Fruit fly (Drosophila melanogaster) whole organism, embryonic: ENCODE results near the gene Gld2.

Source experiments
- Adf1 ChIP-seq: fragments of 200-800 bp; sonication (Bioruptor generic); IDR thresholded peaks from 2 replicates; pipeline ENCODE4 v1.3.6; 2022; ENCODE audit warnings: missing biosample characterization, missing genetic modification characterization
- Atf3 ChIP-seq: fragments of 200-800 bp; sonication (Bioruptor generic); optimal IDR thresholded peaks from 3 replicates; lab custom pipeline; 2016; ENCODE audit warnings: missing biosample characterization, missing genetic modification characterization
- Atf6 ChIP-seq: fragments of 200-800 bp; sonication (Bioruptor generic); IDR thresholded peaks from 2 replicates; pipeline ENCODE4 v1.3.6; 2022; ENCODE audit warnings: missing biosample characterization, missing genetic modification characterization
- Bdp1 ChIP-seq: fragments of 200-800 bp; sonication (Bioruptor generic); optimal IDR thresholded peaks from 3 replicates; lab custom pipeline; 2016; ENCODE audit warnings: missing biosample characterization, missing genetic modification characterization
- CG10267 ChIP-seq: fragments of 200-800 bp; sonication (Bioruptor generic); optimal IDR thresholded peaks from 2 replicates; lab custom pipeline; 2018; ENCODE audit warnings: missing biosample characterization, mild to moderate bottlenecking, missing genetic modification characterization, moderate library complexity
- CG10274 ChIP-seq: fragments of 200-800 bp; sonication (Bioruptor generic); optimal IDR thresholded peaks from 3 replicates; lab custom pipeline; 2017; ENCODE audit warnings: missing biosample characterization, mild to moderate bottlenecking, missing genetic modification characterization
- CG11247 ChIP-seq: fragments of 200-800 bp; sonication (Bioruptor generic); IDR thresholded peaks from 2 replicates; pipeline ENCODE4 v1.3.6; 2022; ENCODE audit warnings: missing biosample characterization, missing genetic modification characterization
- CG11504 ChIP-seq: fragments of 200-800 bp; sonication (Bioruptor generic); optimal IDR thresholded peaks from 3 replicates; lab custom pipeline; 2019; ENCODE audit warnings: missing biosample characterization, mild to moderate bottlenecking, missing genetic modification characterization, moderate library complexity
- CG12769 ChIP-seq: fragments of 200-800 bp; sonication (Bioruptor generic); optimal IDR thresholded peaks from 2 replicates; lab custom pipeline; 2019; ENCODE audit warnings: missing biosample characterization, mild to moderate bottlenecking, missing genetic modification characterization, moderate library complexity
- CG13894 ChIP-seq: fragments of 200-800 bp; sonication (Bioruptor generic); optimal IDR thresholded peaks from 3 replicates; lab custom pipeline; 2018; ENCODE audit warnings: missing biosample characterization, mild to moderate bottlenecking, missing genetic modification characterization, moderate library complexity
- CG15479 ChIP-seq: fragments of 200-800 bp; sonication (Bioruptor generic); optimal IDR thresholded peaks from 3 replicates; lab custom pipeline; 2019; ENCODE audit warnings: missing biosample characterization, mild to moderate bottlenecking, missing genetic modification characterization, moderate library complexity
- CG16813 ChIP-seq: fragments of 200-800 bp; sonication (Bioruptor generic); IDR thresholded peaks from 3 replicates; pipeline ENCODE4 v1.3.6; 2022; ENCODE audit warnings: missing biosample characterization, missing genetic modification characterization; ENCODE audit not compliant: partially characterized antibody
- CG2678 ChIP-seq: fragments of 200-800 bp; sonication (Bioruptor generic); optimal IDR thresholded peaks from 3 replicates; lab custom pipeline; 2019; ENCODE audit warnings: missing biosample characterization, mild to moderate bottlenecking, missing genetic modification characterization, moderate library complexity
- CG30020 ChIP-seq: fragments of 200-800 bp; optimal IDR thresholded peaks from 2 replicates; lab custom pipeline; 2019; ENCODE audit warnings: missing biosample characterization, mild to moderate bottlenecking, missing genetic modification characterization, moderate library complexity
- CG33213 ChIP-seq: fragments of 200-800 bp; sonication (Bioruptor generic); optimal IDR thresholded peaks from 3 replicates; lab custom pipeline; 2016; ENCODE audit warnings: missing biosample characterization, missing genetic modification characterization
- CG4282 ChIP-seq: fragments of 200-800 bp; sonication (Bioruptor generic); optimal IDR thresholded peaks from 2 replicates; lab custom pipeline; 2016; ENCODE audit warnings: missing biosample characterization, missing genetic modification characterization
- CG6272 ChIP-seq: fragments of 200-800 bp; sonication (Bioruptor generic); IDR thresholded peaks from 2 replicates; pipeline ENCODE4 v1.3.6; 2022; ENCODE audit warnings: missing biosample characterization, missing genetic modification characterization
- CG6813 ChIP-seq: fragments of 200-800 bp; sonication (Bioruptor generic); optimal IDR thresholded peaks from 2 replicates; lab custom pipeline; 2017; ENCODE audit warnings: missing biosample characterization, missing genetic modification characterization, mild to moderate bottlenecking, moderate library complexity, missing genetic modification reagents
- CG7839 ChIP-seq: fragments of 200-800 bp; sonication (Bioruptor generic); optimal IDR thresholded peaks from 3 replicates; lab custom pipeline; 2018; ENCODE audit warnings: missing biosample characterization, mild to moderate bottlenecking, missing genetic modification characterization, moderate library complexity
- CG7987 ChIP-seq: fragments of 200-800 bp; sonication (Bioruptor generic); optimal IDR thresholded peaks from 2 replicates; lab custom pipeline; 2018; ENCODE audit warnings: missing biosample characterization, mild to moderate bottlenecking, missing genetic modification characterization, moderate library complexity
- CG8290 ChIP-seq, 3 experiments: fragments of 200-800 bp; sonication (Bioruptor generic); optimal IDR thresholded peaks; 2 replicates each; lab custom pipeline; 2016 to 2019; ENCODE audit warnings: missing biosample characterization in 3 of 3, missing genetic modification characterization in 3 of 3, mild to moderate bottlenecking in 2 of 3, moderate library complexity in 1 of 3
- D19A ChIP-seq: fragments of 200-800 bp; optimal IDR thresholded peaks from 3 replicates; lab custom pipeline; 2019; ENCODE audit warnings: missing biosample characterization, mild to moderate bottlenecking, missing genetic modification characterization, moderate library complexity
- Dek ChIP-seq: fragments of 200-800 bp; sonication (Bioruptor generic); optimal IDR thresholded peaks from 3 replicates; lab custom pipeline; 2019; ENCODE audit warnings: missing biosample characterization, mild to moderate bottlenecking, missing genetic modification characterization, moderate library complexity
- Doc3 ChIP-seq: fragments of 200-800 bp; sonication (Bioruptor generic); IDR thresholded peaks from 3 replicates; pipeline ENCODE4 v1.3.6; 2022; ENCODE audit warnings: missing biosample characterization, missing genetic modification characterization; ENCODE audit not compliant: partially characterized antibody
- HLH4C ChIP-seq: fragments of 200-800 bp; sonication (Bioruptor generic); IDR thresholded peaks from 3 replicates; pipeline ENCODE4 v1.3.6; 2022; ENCODE audit warnings: missing biosample characterization, missing genetic modification characterization; ENCODE audit not compliant: partially characterized antibody
- Hey ChIP-seq: fragments of 200-800 bp; sonication (Bioruptor generic); optimal IDR thresholded peaks from 3 replicates; lab custom pipeline; 2018; ENCODE audit warnings: missing biosample characterization, mild to moderate bottlenecking, missing genetic modification characterization
- Hsf ChIP-seq: fragments of 200-800 bp; sonication (Bioruptor generic); optimal IDR thresholded peaks from 3 replicates; lab custom pipeline; 2016; ENCODE audit warnings: missing biosample characterization, missing genetic modification characterization
- Nf-YA ChIP-seq: fragments of 200-800 bp; sonication (Bioruptor generic); IDR thresholded peaks from 2 replicates; pipeline ENCODE4 v1.3.6; 2022; ENCODE audit warnings: missing biosample characterization, missing genetic modification characterization
- NfI ChIP-seq: fragments of 200-800 bp; sonication (Bioruptor generic); optimal IDR thresholded peaks from 3 replicates; lab custom pipeline; 2018; ENCODE audit warnings: missing biosample characterization, mild to moderate bottlenecking, missing genetic modification characterization, moderate library complexity
- Rx ChIP-seq: fragments of 200-800 bp; sonication (Bioruptor generic); IDR thresholded peaks from 2 replicates; pipeline ENCODE4 v1.3.6; 2022; ENCODE audit warnings: missing biosample characterization, missing genetic modification characterization
- Sin3A ChIP-seq: fragments of >200 bp; optimal IDR thresholded peaks from 2 replicates; lab custom pipeline; 2018
- Spps ChIP-seq: fragments of 200-800 bp; sonication (Bioruptor generic); optimal IDR thresholded peaks from 2 replicates; lab custom pipeline; 2018; ENCODE audit warnings: missing biosample characterization, mild to moderate bottlenecking, missing genetic modification characterization
- Tbp ChIP-seq: fragments of >200 bp; optimal IDR thresholded peaks from 2 replicates; lab custom pipeline; 2018; ENCODE audit warnings: missing biosample characterization, missing genetic modification characterization
- ash1 ChIP-seq: fragments of 200-800 bp; sonication (Bioruptor generic); optimal IDR thresholded peaks from 2 replicates; lab custom pipeline; 2018; ENCODE audit warnings: missing biosample characterization, mild to moderate bottlenecking, missing genetic modification characterization
- bcd ChIP-seq: fragments of 200-800 bp; sonication (Bioruptor generic); optimal IDR thresholded peaks from 2 replicates; lab custom pipeline; 2017; ENCODE audit warnings: missing biosample characterization, mild to moderate bottlenecking, missing genetic modification characterization
- bsh ChIP-seq, 2 experiments: fragments of 200-800 bp; sonication (Bioruptor generic); optimal IDR thresholded peaks; 2 replicates each; lab custom pipeline; 2017 to 2018; ENCODE audit warnings: mild to moderate bottlenecking in 2 of 2, missing biosample characterization in 2 of 2, missing genetic modification characterization in 2 of 2, moderate library complexity in 1 of 2
- ci ChIP-seq: fragments of 200-800 bp; sonication (Bioruptor generic); IDR thresholded peaks from 3 replicates; pipeline ENCODE4 v1.3.6; 2022; ENCODE audit warnings: missing biosample characterization, missing genetic modification characterization
- dati ChIP-seq: fragments of 200-800 bp; sonication (Bioruptor generic); IDR thresholded peaks from 2 replicates; pipeline ENCODE4 v1.3.6; 2022; ENCODE audit warnings: missing biosample characterization, missing genetic modification characterization
- dmrt99B ChIP-seq: fragments of 200-800 bp; sonication (Bioruptor generic); optimal IDR thresholded peaks from 2 replicates; lab custom pipeline; 2018; ENCODE audit warnings: missing biosample characterization, mild to moderate bottlenecking, missing genetic modification characterization, moderate library complexity
- dysf ChIP-seq: fragments of 200-800 bp; sonication (Bioruptor generic); IDR thresholded peaks from 3 replicates; pipeline ENCODE4 v1.3.6; 2022; ENCODE audit warnings: missing biosample characterization, missing genetic modification characterization
- eve ChIP-seq, 2 experiments: fragments of >200 bp; optimal IDR thresholded peaks; 2 replicates each; lab custom pipeline; 2017; ENCODE audit warnings: missing biosample characterization in 2 of 2, missing genetic modification characterization in 2 of 2
- kay ChIP-seq: fragments of 200-800 bp; sonication (Bioruptor generic); optimal IDR thresholded peaks from 2 replicates; lab custom pipeline; 2016; ENCODE audit warnings: missing biosample characterization, missing genetic modification characterization
- lmd ChIP-seq: fragments of 200-800 bp; sonication (Bioruptor generic); IDR thresholded peaks from 2 replicates; pipeline ENCODE4 v1.3.6; 2022; ENCODE audit warnings: missing biosample characterization, missing genetic modification characterization
- nom ChIP-seq: fragments of 200-800 bp; sonication (Bioruptor generic); optimal IDR thresholded peaks from 2 replicates; lab custom pipeline; 2017; ENCODE audit warnings: missing biosample characterization, missing genetic modification characterization, mild to moderate bottlenecking, moderate library complexity, missing genetic modification reagents
- sisA ChIP-seq: fragments of 200-800 bp; sonication (Bioruptor generic); IDR thresholded peaks from 2 replicates; pipeline ENCODE4 v1.3.6; 2022; ENCODE audit warnings: missing biosample characterization, missing genetic modification characterization
- slbo ChIP-seq: fragments of 200-800 bp; sonication (Bioruptor generic); IDR thresholded peaks from 2 replicates; pipeline ENCODE4 v1.3.6; 2022; ENCODE audit warnings: missing biosample characterization, missing genetic modification characterization
- sqz ChIP-seq: fragments of 200-800 bp; sonication (Bioruptor generic); optimal IDR thresholded peaks from 3 replicates; lab custom pipeline; 2018; ENCODE audit warnings: missing biosample characterization, mild to moderate bottlenecking, missing genetic modification characterization
- toy ChIP-seq: fragments of 200-800 bp; sonication (Bioruptor generic); IDR thresholded peaks from 2 replicates; pipeline ENCODE4 v1.3.6; 2022; ENCODE audit warnings: missing biosample characterization, missing genetic modification characterization
- trem ChIP-seq: fragments of 200-800 bp; optimal IDR thresholded peaks from 3 replicates; lab custom pipeline; 2019; ENCODE audit warnings: missing biosample characterization, mild to moderate bottlenecking, missing genetic modification characterization, moderate library complexity
- trh ChIP-seq: fragments of 200-800 bp; sonication (Bioruptor generic); optimal IDR thresholded peaks from 2 replicates; lab custom pipeline; 2016; ENCODE audit warnings: missing biosample characterization, missing genetic modification characterization

Gld2 gene

dm6 chr3R:22236761-22237160, 25.1 kb downstream of the Gld2 start (continued):
- peak; percentile 28 for TF ChIP-seq Hsf (GFP tag; lab: Kevin White, UChicago)
- TF ChIP-seq Atf3 (GFP tag; lab: Kevin White, UChicago), result no peak
- TF ChIP-seq CG11504 (tag; lab: Kevin White, UChicago), result peak; percentile 75
- peak; percentile 63 for TF ChIP-seq sqz (GFP tag; lab: Kevin White, UChicago)
- TF ChIP-seq Hey (tag; lab: Kevin White, UChicago), result peak; percentile 71
- TF ChIP-seq Bdp1, result no peak
- TF ChIP-seq sisA (GFP tag; lab: Robert Waterston, UW), result peak; percentile 48; the same call in 1 of the 2 replicates
- TF ChIP-seq bsh (GFP tag; optimal IDR thresholded peaks at IDR 0.05; lab: Kevin White, UChicago), result peak in 1 of 2 experiments; percentile 70
- no peak for TF ChIP-seq Adf1
- no peak for TF ChIP-seq CG30020 (tag; lab: Kevin White, UChicago)
- TF ChIP-seq nom (GFP tag; lab: Kevin White, UChicago), result no peak
- peak; percentile 53 for TF ChIP-seq CG6813
- TF ChIP-seq CG33213 (GFP tag; lab: Kevin White, UChicago), result peak; percentile 10
- TF ChIP-seq CG13894, result peak; percentile 43
- peak; percentile 53; the same call in 2 of the 3 replicates for TF ChIP-seq ci (GFP tag; lab: Robert Waterston, UW)
- no peak for TF ChIP-seq ash1 (GFP tag; lab: Kevin White, UChicago)
- TF ChIP-seq CG12769 (tag; lab: Kevin White, UChicago), result peak; percentile 41
- peak; percentile 51 for TF ChIP-seq CG10267 (tag; lab: Kevin White, UChicago)
- peak; percentile 24 for TF ChIP-seq kay
- peak; percentile 65 for TF ChIP-seq D19A (tag; lab: Kevin White, UChicago)
- no peak for TF ChIP-seq CG4282 (GFP tag; lab: Kevin White, UChicago)
- 0 out of 2 replicates have a peak, but pooled peaks have one; percentile 20 for TF ChIP-seq CG6272 (GFP tag; lab: Robert Waterston, UW)
- TF ChIP-seq CG10274 (GFP tag; lab: Kevin White, UChicago), result no peak
- TF ChIP-seq lmd, result peak; percentile 47
- TF ChIP-seq CG16813 (GFP tag; lab: Robert Waterston, UW), result no peak
- TF ChIP-seq CG8290 (GFP tag; optimal IDR thresholded peaks at IDR 0.05; lab: Kevin White, UChicago), result no peak
- TF ChIP-seq CG8290 (tag; optimal IDR thresholded peaks at IDR 0.05; lab: Kevin White, UChicago), result peak in 1 of 2 experiments; percentile 25
- TF ChIP-seq dmrt99B (tag; lab: Kevin White, UChicago), result peak; percentile 75
- TF ChIP-seq Sin3A (lab: Kevin White, UChicago), result no peak
- TF ChIP-seq CG15479 (GFP tag; lab: Kevin White, UChicago), result no peak
- peak; percentile 52 for TF ChIP-seq slbo (GFP tag; lab: Robert Waterston, UW)
- TF ChIP-seq Spps (tag; lab: Kevin White, UChicago), result no peak
- peak; percentile 64 for TF ChIP-seq CG7839 (tag; lab: Kevin White, UChicago)
- peak; percentile 21; the same call in 1 of the 3 replicates for TF ChIP-seq dysf
- TF ChIP-seq Atf6 (GFP tag; lab: Robert Waterston, UW), result peak; percentile 54
- no peak for TF ChIP-seq Tbp (GFP tag; lab: Kevin White, UChicago)
- no peak for TF ChIP-seq trh
- no peak for TF ChIP-seq CG7987 (GFP tag; lab: Kevin White, UChicago)
- TF ChIP-seq Dek, result peak; percentile 43
- peak; percentile 42 for TF ChIP-seq bcd
- no peak for TF ChIP-seq CG11247
- no peak for TF ChIP-seq HLH4C (GFP tag; lab: Robert Waterston, UW)
- TF ChIP-seq CG2678 (tag; lab: Kevin White, UChicago), result peak; percentile 77
- peak in 1 of 2 experiments; percentile 71 for TF ChIP-seq eve (GFP tag; optimal IDR thresholded peaks at IDR 0.05; lab: Kevin White, UChicago)
- no peak for TF ChIP-seq Doc3 (GFP tag; lab: Robert Waterston, UW)
- TF ChIP-seq trem (tag; lab: Kevin White, UChicago), result peak; percentile 10
- peak; percentile 29; the same call in 1 of the 2 replicates for TF ChIP-seq Rx (GFP tag; lab: Robert Waterston, UW)
- TF ChIP-seq dati (GFP tag; lab: Robert Waterston, UW), result no peak
- TF ChIP-seq Nf-YA (GFP tag; lab: Robert Waterston, UW), result no peak
- TF ChIP-seq toy (GFP tag; lab: Robert Waterston, UW), result no peak
- peak; percentile 51 for TF ChIP-seq NfI (GFP tag; lab: Kevin White, UChicago)
